Worm (Caenorhabditis elegans): ENCODE measurements around the gene cyh-1.

ce11 chrII:3502011-3502410 is 2.8 kb upstream of the cyh-1 start:
- TF ChIP-seq dao-5 (tag; optimal IDR thresholded peaks at IDR 0.05) (no peak), W03F9.2 (tag; optimal IDR thresholded peaks at IDR 0.05) (no peak)
